Fruit fly (Drosophila melanogaster) whole organism, embryonic: ENCODE measurements around the gene CG2278.
A peak's percentile ranks its signal among the peaks of the same experiment; 100 is the strongest.

Source experiments
- Abd-B ChIP-seq: fragments of 200-800 bp; sonication (Bioruptor generic); optimal IDR thresholded peaks from 2 replicates; lab custom pipeline; 2018; ENCODE audit warnings: missing biosample characterization, mild to moderate bottlenecking, missing genetic modification characterization, moderate library complexity
- Adf1 ChIP-seq: fragments of 200-800 bp; sonication (Bioruptor generic); IDR thresholded peaks from 2 replicates; pipeline ENCODE4 v1.3.6; 2022; ENCODE audit warnings: missing biosample characterization, missing genetic modification characterization
- Asciz ChIP-seq: fragments of 200-800 bp; sonication (Bioruptor generic); optimal IDR thresholded peaks from 2 replicates; lab custom pipeline; 2017; ENCODE audit warnings: missing biosample characterization, mild to moderate bottlenecking, missing genetic modification characterization, missing genetic modification reagents
- Atf3 ChIP-seq: fragments of 200-800 bp; sonication (Bioruptor generic); optimal IDR thresholded peaks from 3 replicates; lab custom pipeline; 2016; ENCODE audit warnings: missing biosample characterization, missing genetic modification characterization
- BEAF-32 ChIP-seq: fragments of 200-800 bp; sonication (Bioruptor generic); optimal IDR thresholded peaks from 3 replicates; lab custom pipeline; 2017; ENCODE audit warnings: missing biosample characterization, missing genetic modification characterization, mild to moderate bottlenecking, moderate library complexity, missing genetic modification reagents
- Bgb ChIP-seq: fragments of 200-800 bp; sonication (Bioruptor generic); IDR thresholded peaks from 2 replicates; pipeline ENCODE4 v1.3.6; 2022; ENCODE audit warnings: missing biosample characterization, missing genetic modification characterization; ENCODE audit not compliant: partially characterized antibody
- CG10366 ChIP-seq: fragments of 200-800 bp; sonication (Bioruptor generic); IDR thresholded peaks from 2 replicates; pipeline ENCODE4 v1.3.6; 2022; ENCODE audit warnings: missing biosample characterization, missing genetic modification characterization
- CG12071 ChIP-seq: fragments of 200-800 bp; sonication (Bioruptor generic); optimal IDR thresholded peaks from 3 replicates; lab custom pipeline; 2018; ENCODE audit warnings: missing biosample characterization, mild to moderate bottlenecking, missing genetic modification characterization
- CG12155 ChIP-seq: fragments of 200-800 bp; sonication (Bioruptor generic); optimal IDR thresholded peaks from 3 replicates; lab custom pipeline; 2016; ENCODE audit warnings: missing biosample characterization, missing genetic modification characterization
- CG13624 ChIP-seq: fragments of 200-800 bp; sonication (Bioruptor generic); optimal IDR thresholded peaks from 2 replicates; lab custom pipeline; 2016; ENCODE audit warnings: missing biosample characterization, missing genetic modification characterization
- CG13894 ChIP-seq: fragments of 200-800 bp; sonication (Bioruptor generic); optimal IDR thresholded peaks from 3 replicates; lab custom pipeline; 2018; ENCODE audit warnings: missing biosample characterization, mild to moderate bottlenecking, missing genetic modification characterization, moderate library complexity
- CG16779 ChIP-seq: fragments of 200-800 bp; sonication (Bioruptor generic); IDR thresholded peaks from 2 replicates; pipeline ENCODE4 v1.3.6; 2022; ENCODE audit warnings: missing biosample characterization, missing genetic modification characterization
- CG1832 ChIP-seq: fragments of 200-800 bp; sonication (Bioruptor generic); optimal IDR thresholded peaks from 2 replicates; lab custom pipeline; 2017; ENCODE audit warnings: missing biosample characterization, mild to moderate bottlenecking, missing genetic modification characterization, inconsistent platforms
- CG2116 ChIP-seq: fragments of 200-800 bp; sonication (Bioruptor generic); optimal IDR thresholded peaks from 3 replicates; lab custom pipeline; 2018; ENCODE audit warnings: missing biosample characterization, mild to moderate bottlenecking, missing genetic modification characterization
- CG32532 ChIP-seq: fragments of 200-800 bp; sonication (Bioruptor generic); IDR thresholded peaks from 2 replicates; pipeline ENCODE4 v1.3.6; 2022; ENCODE audit warnings: missing biosample characterization, missing genetic modification characterization
- CG32767 ChIP-seq: fragments of 200-800 bp; sonication (Bioruptor generic); IDR thresholded peaks from 2 replicates; pipeline ENCODE4 v1.3.6; 2022; ENCODE audit warnings: missing biosample characterization, missing genetic modification characterization
- CG33213 ChIP-seq: fragments of 200-800 bp; sonication (Bioruptor generic); optimal IDR thresholded peaks from 3 replicates; lab custom pipeline; 2016; ENCODE audit warnings: missing biosample characterization, missing genetic modification characterization
- CG7839 ChIP-seq: fragments of 200-800 bp; sonication (Bioruptor generic); optimal IDR thresholded peaks from 3 replicates; lab custom pipeline; 2018; ENCODE audit warnings: missing biosample characterization, mild to moderate bottlenecking, missing genetic modification characterization, moderate library complexity
- Camta ChIP-seq: fragments of 200-800 bp; sonication (Bioruptor generic); optimal IDR thresholded peaks from 2 replicates; lab custom pipeline; 2016; ENCODE audit warnings: missing biosample characterization, missing genetic modification characterization
- D19B ChIP-seq: fragments of 200-800 bp; sonication (Bioruptor generic); optimal IDR thresholded peaks from 2 replicates; lab custom pipeline; 2017; ENCODE audit warnings: missing biosample characterization, mild to moderate bottlenecking, missing genetic modification characterization
- Deaf1 ChIP-seq: fragments of 200-800 bp; optimal IDR thresholded peaks from 3 replicates; lab custom pipeline; 2019; ENCODE audit warnings: missing biosample characterization, mild to moderate bottlenecking, missing genetic modification characterization, moderate library complexity
- Drgx ChIP-seq: fragments of 200-800 bp; sonication (Bioruptor generic); IDR thresholded peaks from 2 replicates; pipeline ENCODE4 v1.3.6; 2022; ENCODE audit warnings: missing biosample characterization, missing genetic modification characterization
- Gug ChIP-seq: fragments of 200-800 bp; sonication (Bioruptor generic); IDR thresholded peaks from 4 replicates; pipeline ENCODE4 v1.3.6; 2022; ENCODE audit warnings: missing biosample characterization, missing genetic modification characterization
- MBD-R2 ChIP-seq: fragments of 200-800 bp; sonication (Bioruptor generic); IDR thresholded peaks from 2 replicates; pipeline ENCODE4 v1.3.6; 2022; ENCODE audit warnings: missing biosample characterization, missing genetic modification characterization
- Med ChIP-seq: fragments of 200-800 bp; sonication (Bioruptor generic); peaks from one replicate; lab custom pipeline; 2016; ENCODE audit warnings: missing biosample characterization, missing genetic modification characterization, mild to moderate bottlenecking, inconsistent platforms, moderate library complexity
- NfI ChIP-seq: fragments of 200-800 bp; sonication (Bioruptor generic); optimal IDR thresholded peaks from 3 replicates; lab custom pipeline; 2018; ENCODE audit warnings: missing biosample characterization, mild to moderate bottlenecking, missing genetic modification characterization, moderate library complexity
- Opbp ChIP-seq: fragments of 200-800 bp; sonication (Bioruptor generic); IDR thresholded peaks from 3 replicates; pipeline ENCODE4 v1.3.6; 2022; ENCODE audit warnings: missing biosample characterization, missing genetic modification characterization; ENCODE audit not compliant: partially characterized antibody
- Optix ChIP-seq: fragments of 200-800 bp; sonication (Bioruptor generic); IDR thresholded peaks from 3 replicates; pipeline ENCODE4 v1.3.6; 2022; ENCODE audit warnings: missing biosample characterization, missing genetic modification characterization
- Sry-β ChIP-seq: fragments of 200-800 bp; sonication (Bioruptor generic); optimal IDR thresholded peaks from 2 replicates; lab custom pipeline; 2018; ENCODE audit warnings: missing biosample characterization, mild to moderate bottlenecking, missing genetic modification characterization, moderate library complexity
- Usf ChIP-seq: fragments of 200-800 bp; sonication (Bioruptor generic); optimal IDR thresholded peaks from 2 replicates; lab custom pipeline; 2017; ENCODE audit warnings: missing genotype, missing biosample characterization, missing genetic modification characterization
- amos ChIP-seq: fragments of 200-800 bp; sonication (Bioruptor generic); IDR thresholded peaks from 2 replicates; pipeline ENCODE4 v1.3.6; 2022; ENCODE audit warnings: missing biosample characterization, missing genetic modification characterization; ENCODE audit not compliant: partially characterized antibody
- cad ChIP-seq: fragments of >200 bp; optimal IDR thresholded peaks from 2 replicates; lab custom pipeline; 2017; ENCODE audit warnings: missing biosample characterization, missing genetic modification characterization
- chn ChIP-seq: fragments of 200-800 bp; sonication (Bioruptor generic); optimal IDR thresholded peaks from 2 replicates; lab custom pipeline; 2016; ENCODE audit warnings: missing biosample characterization, missing genetic modification characterization
- ci ChIP-seq: fragments of 200-800 bp; sonication (Bioruptor generic); IDR thresholded peaks from 3 replicates; pipeline ENCODE4 v1.3.6; 2022; ENCODE audit warnings: missing biosample characterization, missing genetic modification characterization
- crc ChIP-seq: fragments of 200-800 bp; sonication (Bioruptor generic); optimal IDR thresholded peaks from 2 replicates; lab custom pipeline; 2016; ENCODE audit warnings: missing biosample characterization, missing genetic modification characterization
- crol ChIP-seq: fragments of 200-800 bp; sonication (Bioruptor generic); IDR thresholded peaks from 2 replicates; pipeline ENCODE4 v1.3.6; 2022; ENCODE audit warnings: missing biosample characterization, missing genetic modification characterization
- dati ChIP-seq: fragments of 200-800 bp; sonication (Bioruptor generic); IDR thresholded peaks from 2 replicates; pipeline ENCODE4 v1.3.6; 2022; ENCODE audit warnings: missing biosample characterization, missing genetic modification characterization
- org-1 ChIP-seq: fragments of 200-800 bp; sonication (Bioruptor generic); optimal IDR thresholded peaks from 2 replicates; lab custom pipeline; 2017; ENCODE audit warnings: missing biosample characterization, missing genetic modification characterization
- pfk ChIP-seq: fragments of 200-800 bp; sonication (Bioruptor generic); optimal IDR thresholded peaks from 2 replicates; lab custom pipeline; 2018; ENCODE audit warnings: missing biosample characterization, mild to moderate bottlenecking, missing genetic modification characterization, moderate library complexity
- pzg ChIP-seq: fragments of 200-800 bp; sonication (Bioruptor generic); optimal IDR thresholded peaks from 3 replicates; lab custom pipeline; 2018; ENCODE audit warnings: missing biosample characterization, mild to moderate bottlenecking, missing genetic modification characterization, moderate library complexity
- row ChIP-seq: fragments of 200-800 bp; sonication (Bioruptor generic); IDR thresholded peaks from 3 replicates; pipeline ENCODE4 v1.3.6; 2022; ENCODE audit warnings: missing biosample characterization, missing genetic modification characterization
- sc ChIP-seq, 3 experiments: fragments of >200 bp in 2 of 3; fragments of 200-800 bp in 1 of 3; sonication (Bioruptor generic) in 1 of 3; optimal IDR thresholded peaks; 2 replicates in 2 of 3; 3 replicates in 1 of 3; lab custom pipeline; 2017; ENCODE audit warnings: mild to moderate bottlenecking in 1 of 3, missing biosample characterization in 1 of 3, missing genetic modification characterization in 1 of 3, missing genetic modification reagents in 1 of 3
- schlank ChIP-seq: fragments of 200-800 bp; sonication (Bioruptor generic); optimal IDR thresholded peaks from 2 replicates; lab custom pipeline; 2018; ENCODE audit warnings: missing biosample characterization, mild to moderate bottlenecking, missing genetic modification characterization
- sens ChIP-seq: fragments of 200-800 bp; sonication (Bioruptor generic); peaks from one replicate; lab custom pipeline; 2016; ENCODE audit warnings: missing biosample characterization, missing genetic modification characterization
- sob ChIP-seq: fragments of 200-800 bp; sonication (Bioruptor generic); IDR thresholded peaks from 2 replicates; pipeline ENCODE4 v1.3.6; 2022; ENCODE audit warnings: missing biosample characterization, missing genetic modification characterization
- sr ChIP-seq: fragments of 200-800 bp; sonication (Bioruptor generic); IDR thresholded peaks from 3 replicates; pipeline ENCODE4 v1.3.6; 2022; ENCODE audit warnings: missing biosample characterization, missing genetic modification characterization
- stc ChIP-seq: fragments of 200-800 bp; sonication (Bioruptor generic); IDR thresholded peaks from 2 replicates; pipeline ENCODE4 v1.3.6; 2022; ENCODE audit warnings: missing biosample characterization, missing genetic modification characterization
- stwl ChIP-seq: fragments of 200-800 bp; sonication (Bioruptor generic); optimal IDR thresholded peaks from 3 replicates; lab custom pipeline; 2018; ENCODE audit warnings: missing biosample characterization, mild to moderate bottlenecking, missing genetic modification characterization, moderate library complexity
- unpg ChIP-seq: fragments of 200-800 bp; sonication (Bioruptor generic); optimal IDR thresholded peaks from 3 replicates; lab custom pipeline; 2018; ENCODE audit warnings: missing biosample characterization, mild to moderate bottlenecking, missing genetic modification characterization, moderate library complexity
- zf30C ChIP-seq: fragments of 200-800 bp; sonication (Bioruptor generic); optimal IDR thresholded peaks from 3 replicates; lab custom pipeline; 2018; ENCODE audit warnings: missing biosample characterization, mild to moderate bottlenecking, missing genetic modification characterization
- zfh1 ChIP-seq: fragments of 200-800 bp; sonication (Bioruptor generic); IDR thresholded peaks from 3 replicates; pipeline ENCODE4 v1.3.6; 2022; ENCODE audit warnings: missing biosample characterization, missing genetic modification characterization

The CG2278 gene

dm6 chrX:8177742-8178141 is 7.7 kb upstream of the CG2278 start:
- no peak for TF ChIP-seq Asciz
- TF ChIP-seq sob (GFP tag; lab: Robert Waterston, UW) = 0 out of 2 replicates have a peak, but pooled peaks have one; percentile 30
- peak; percentile 19 for TF ChIP-seq CG13894 (tag; lab: Kevin White, UChicago)
- TF ChIP-seq schlank (tag; lab: Kevin White, UChicago) = no peak
- peak; percentile 20; the same call in 1 of the 2 replicates for TF ChIP-seq CG32532 (GFP tag; lab: Robert Waterston, UW)
- TF ChIP-seq crol (GFP tag; lab: Robert Waterston, UW) = peak; percentile 45; the same call in 1 of the 2 replicates
- TF ChIP-seq sens (GFP tag; lab: Kevin White, UChicago) = peak; percentile 7
- TF ChIP-seq Usf = no peak
- TF ChIP-seq stc = no peak
- TF ChIP-seq org-1 (GFP tag; lab: Kevin White, UChicago) = no peak
- peak; percentile 19 for TF ChIP-seq pfk (GFP tag; lab: Kevin White, UChicago)
- 0 out of 3 replicates have a peak, but pooled peaks have one; percentile 51 for TF ChIP-seq sr (GFP tag; lab: Robert Waterston, UW)
- peak; percentile 77 for TF ChIP-seq Adf1 (GFP tag; lab: Robert Waterston, UW)
- no peak for TF ChIP-seq Abd-B (GFP tag; lab: Kevin White, UChicago)
- 0 out of 3 replicates have a peak, but pooled peaks have one; percentile 20 for TF ChIP-seq Optix
- peak; percentile 38; the same call in 1 of the 2 replicates for TF ChIP-seq Bgb (GFP tag; lab: Robert Waterston, UW)
- no peak for TF ChIP-seq sc (optimal IDR thresholded peaks at IDR 0.05; lab: Kevin White, UChicago)
- no peak for TF ChIP-seq sc (GFP tag; optimal IDR thresholded peaks at IDR 0.05; lab: Kevin White, UChicago)
- TF ChIP-seq amos = peak; percentile 10; the same call in 1 of the 2 replicates
- peak; percentile 79 for TF ChIP-seq Deaf1
- no peak for TF ChIP-seq Sry-β (GFP tag; lab: Kevin White, UChicago)
- TF ChIP-seq ci (GFP tag; lab: Robert Waterston, UW) = peak; percentile 52; the same call in 2 of the 3 replicates
- TF ChIP-seq CG32767 (GFP tag; lab: Robert Waterston, UW) = peak; percentile 41; the same call in 1 of the 2 replicates
- TF ChIP-seq Med (GFP tag; lab: Kevin White, UChicago) = peak; percentile 81
- 0 out of 2 replicates have a peak, but pooled peaks have one; percentile 16 for TF ChIP-seq Drgx (GFP tag; lab: Robert Waterston, UW)
- peak; percentile 45; the same call in 1 of the 2 replicates for TF ChIP-seq CG16779
- TF ChIP-seq CG10366 (GFP tag; lab: Robert Waterston, UW) = no peak
- no peak for TF ChIP-seq unpg (GFP tag; lab: Kevin White, UChicago)
- TF ChIP-seq zfh1 (GFP tag; lab: Robert Waterston, UW) = 0 out of 3 replicates have a peak, but pooled peaks have one; percentile 18
- no peak for TF ChIP-seq CG1832 (GFP tag; lab: Kevin White, UChicago)
- no peak for TF ChIP-seq CG12155 (GFP tag; lab: Kevin White, UChicago)
- TF ChIP-seq CG12071 (GFP tag; lab: Kevin White, UChicago) = peak; percentile 29
- TF ChIP-seq MBD-R2 (GFP tag; lab: Robert Waterston, UW) = peak; percentile 22; the same call in 1 of the 2 replicates
- TF ChIP-seq pzg (GFP tag; lab: Kevin White, UChicago) = peak; percentile 4
- 0 out of 3 replicates have a peak, but pooled peaks have one; percentile 13 for TF ChIP-seq row (GFP tag; lab: Robert Waterston, UW)

DNA sequence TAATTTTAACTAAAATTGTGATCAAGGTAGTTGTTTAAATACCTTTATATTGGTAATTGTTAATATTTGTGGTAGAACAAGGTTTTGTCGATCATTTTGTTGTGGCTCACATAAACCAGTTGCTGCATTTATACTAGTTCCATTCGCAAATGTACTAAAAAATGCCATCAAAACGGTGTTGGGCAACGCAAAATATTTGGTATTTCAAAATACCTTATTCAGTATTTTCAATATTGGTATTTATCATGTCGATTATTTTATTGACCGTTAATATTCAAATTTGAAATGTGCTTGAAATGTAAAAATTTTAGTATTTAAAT is 6.9 kb upstream of the CG2278 start, which contains the start of gene slpr:
TSS of gene slpr (minus strand) at position 156 of the 320 bp plus-strand sequence.
- peak; percentile 48 for TF ChIP-seq stwl
- TF ChIP-seq chn (GFP tag; lab: Kevin White, UChicago) = no peak
- TF ChIP-seq zf30C (GFP tag; lab: Kevin White, UChicago) = no peak
- no peak for TF ChIP-seq Gug (GFP tag; lab: Robert Waterston, UW)
- no peak for TF ChIP-seq Camta
- no peak for TF ChIP-seq D19B (GFP tag; lab: Kevin White, UChicago)
- no peak for TF ChIP-seq Atf3 (GFP tag; lab: Kevin White, UChicago)
- TF ChIP-seq CG7839 (tag; lab: Kevin White, UChicago) = no peak
- no peak for TF ChIP-seq NfI (GFP tag; lab: Kevin White, UChicago)
- TF ChIP-seq BEAF-32 (GFP tag; lab: Kevin White, UChicago) = peak; percentile 35
- no peak for TF ChIP-seq CG13624 (GFP tag; lab: Kevin White, UChicago)
- TF ChIP-seq pzg (GFP tag; lab: Kevin White, UChicago) = peak; percentile 69
- no peak for TF ChIP-seq Opbp (GFP tag; lab: Robert Waterston, UW)
- TF ChIP-seq dati (GFP tag; lab: Robert Waterston, UW) = no peak
- peak; percentile 3 for TF ChIP-seq CG33213 (GFP tag; lab: Kevin White, UChicago)
- TF ChIP-seq crc = no peak
- no peak for TF ChIP-seq cad (GFP tag; lab: Kevin White, UChicago)
- TF ChIP-seq CG2116 (GFP tag; lab: Kevin White, UChicago) = peak; percentile 57
